Fruit fly (Drosophila melanogaster) whole organism, wandering third instar larva: ENCODE data around the gene Prosbeta2.

Experiments used
- HLH106 ChIP-seq: fragments of 200-800 bp; optimal IDR thresholded peaks from 3 replicates; lab custom pipeline; 2019; ENCODE audit warnings: missing biosample characterization, mild to moderate bottlenecking, missing genetic modification characterization, moderate library complexity
- Hnf4 ChIP-seq: fragments of 200-800 bp; sonication (Bioruptor generic); optimal IDR thresholded peaks from 2 replicates; lab custom pipeline; 2016; ENCODE audit warnings: missing biosample characterization, mild to moderate bottlenecking, missing genetic modification characterization
- Jra ChIP-seq: sonication (Bioruptor generic); optimal IDR thresholded peaks from 2 replicates; lab custom pipeline; 2016; ENCODE audit warnings: missing biosample characterization, missing genetic modification characterization
- Myc ChIP-seq: fragments of >200 bp; optimal IDR thresholded peaks from 2 replicates; lab custom pipeline; 2017
- OdsH ChIP-seq: fragments of 200-800 bp; sonication (Bioruptor generic); optimal IDR thresholded peaks from 2 replicates; lab custom pipeline; 2016; ENCODE audit warnings: missing biosample characterization, mild to moderate bottlenecking, missing genetic modification characterization
- dmrt93B ChIP-seq: fragments of 200-800 bp; sonication (Bioruptor generic); optimal IDR thresholded peaks from 2 replicates; lab custom pipeline; 2018; ENCODE audit warnings: missing biosample characterization, mild to moderate bottlenecking, missing genetic modification characterization
- foxo ChIP-seq, 2 experiments: fragments of 200-800 bp; sonication (Bioruptor generic); optimal IDR thresholded peaks; 2 replicates in 1 of 2; 3 replicates in 1 of 2; lab custom pipeline; 2016 to 2017; ENCODE audit warnings: missing biosample characterization in 2 of 2, missing genetic modification characterization in 2 of 2
- fru ChIP-seq: fragments of 200-800 bp; sonication (Bioruptor generic); optimal IDR thresholded peaks from 3 replicates; lab custom pipeline; 2016; ENCODE audit warnings: missing biosample characterization, mild to moderate bottlenecking, missing genetic modification characterization
- lola ChIP-seq: fragments of >200 bp; optimal IDR thresholded peaks from 2 replicates; lab custom pipeline; 2017; ENCODE audit warnings: missing biosample characterization, missing genetic modification characterization
- pan ChIP-seq: fragments of >200 bp; optimal IDR thresholded peaks from 2 replicates; lab custom pipeline; 2017
- psq ChIP-seq: fragments of 200-800 bp; sonication (Bioruptor generic); optimal IDR thresholded peaks from 3 replicates; lab custom pipeline; 2017; ENCODE audit warnings: missing biosample characterization, mild to moderate bottlenecking, missing genetic modification characterization, moderate library complexity
- usp ChIP-seq: fragments of >200 bp; optimal IDR thresholded peaks from 2 replicates; lab custom pipeline; 2017; ENCODE audit warnings: missing biosample characterization, missing genetic modification characterization

- no peak for TF ChIP-seq pan (lab: Kevin White, UChicago)
- TF ChIP-seq lola (GFP tag; lab: Kevin White, UChicago), result no peak
- no peak for TF ChIP-seq HLH106 (tag; lab: Kevin White, UChicago)
- no peak for TF ChIP-seq Hnf4 (GFP tag; lab: Kevin White, UChicago)
- TF ChIP-seq Jra, result no peak
- TF ChIP-seq usp (GFP tag; lab: Kevin White, UChicago), result no peak
- no peak for TF ChIP-seq foxo (GFP tag; optimal IDR thresholded peaks at IDR 0.05; lab: Kevin White, UChicago)
- no peak for TF ChIP-seq OdsH (GFP tag; lab: Kevin White, UChicago)
- no peak for TF ChIP-seq dmrt93B (GFP tag; lab: Kevin White, UChicago)
- no peak for TF ChIP-seq psq (GFP tag; lab: Kevin White, UChicago)
- TF ChIP-seq fru (GFP tag; lab: Kevin White, UChicago), result no peak
- no peak for TF ChIP-seq Myc (lab: Kevin White, UChicago)
These were observed 39.8 kb downstream of the Prosbeta2 start for dm6 chr3L:15039510-15039909.
